Fruit fly (Drosophila melanogaster): ENCODE data around the gene Kdm3.
A peak's percentile ranks its signal among the peaks of the same experiment; 100 is the strongest.

Gene Kdm3

DNA sequence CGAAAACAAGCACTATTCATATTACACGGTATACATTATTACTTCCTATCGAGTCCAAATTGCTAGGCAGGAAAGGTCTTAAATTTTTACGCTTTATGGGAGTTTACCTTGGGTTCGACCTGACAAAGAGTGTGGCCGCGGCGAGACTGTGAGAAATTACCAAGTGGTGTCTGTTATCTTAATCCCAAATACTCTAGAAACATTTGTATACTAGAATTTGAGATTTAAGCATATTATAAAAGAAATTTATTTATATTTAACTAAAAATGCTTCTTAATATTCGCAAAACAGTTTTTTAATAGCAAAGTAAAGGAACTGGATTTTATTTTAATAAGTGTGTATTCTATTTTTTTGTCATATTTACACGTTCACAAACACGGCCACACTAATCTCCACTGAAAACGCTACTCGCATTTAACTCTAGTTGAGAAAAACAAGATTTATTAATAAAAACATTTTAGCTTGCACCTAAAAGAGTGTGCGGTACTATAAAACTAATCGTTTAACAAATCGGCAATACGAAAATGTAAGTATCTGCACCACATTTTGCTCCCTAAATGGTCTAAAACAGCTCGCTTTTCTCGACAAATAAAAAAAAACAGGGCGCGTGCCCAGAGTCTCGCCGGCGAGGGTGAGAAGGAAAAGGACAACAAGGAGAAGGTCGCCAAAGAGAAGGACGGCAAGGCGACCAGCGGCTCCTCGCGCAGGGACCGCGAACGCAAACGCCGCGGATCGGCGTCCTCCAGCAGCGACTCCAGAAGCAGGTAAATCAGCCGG, 36.0 kb downstream of the Kdm3 start, which contains the start of the genes mura and RnpS1:
Gene mura, minus strand, starts transcription at position 148 of the 777 bp plus-strand sequence.
Gene RnpS1, plus strand, starts transcription at position 376 of the 777 bp plus-strand sequence.
- TF ChIP-seq h (optimal IDR thresholded peaks at IDR 0.05) (no peak), psq (optimal IDR thresholded peaks at IDR 0.05) (no peak), ttk (optimal IDR thresholded peaks at IDR 0.05) (no peak), Sin3A (optimal IDR thresholded peaks at IDR 0.05) (no peak), Myc (optimal IDR thresholded peaks at IDR 0.05) (no peak), insv (optimal IDR thresholded peaks at IDR 0.05) (no peak)

DNA sequence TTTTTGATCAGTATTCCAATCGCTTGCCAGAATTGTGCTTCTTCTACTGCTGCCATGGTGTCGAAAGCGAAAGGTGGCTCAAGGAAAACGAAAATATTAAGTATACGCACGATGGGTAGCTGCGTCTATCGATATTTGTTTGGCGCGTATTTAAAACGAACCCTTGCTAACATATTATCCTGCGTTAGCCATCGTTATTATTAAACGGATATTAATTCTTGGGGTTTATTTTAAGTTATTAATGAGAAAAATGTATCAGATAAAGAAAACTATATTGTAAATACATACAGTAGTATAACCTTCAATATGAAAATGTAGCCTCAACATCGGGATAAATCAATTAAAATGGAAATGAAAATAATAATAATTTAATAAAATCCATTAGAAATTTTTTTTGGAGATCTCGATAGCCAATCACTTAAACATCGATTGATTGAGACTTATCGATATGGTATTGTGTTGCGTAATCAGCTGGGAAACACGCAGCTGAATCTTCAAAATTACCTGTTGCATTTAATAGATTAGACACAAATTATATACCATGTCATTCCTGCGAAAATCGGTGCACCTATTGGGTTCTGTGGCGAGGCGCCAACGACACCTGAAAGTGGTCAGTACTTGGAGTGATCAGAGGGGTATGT, 39.6 kb downstream of the Kdm3 start, which contains the start of the genes CG9386 and BckdhA:
Gene CG9386, minus strand, starts transcription at position 75 of the 641 bp plus-strand sequence.
Gene BckdhA, plus strand, starts transcription at position 452 of the 641 bp plus-strand sequence.
- no peak for TF ChIP-seq insv (optimal IDR thresholded peaks at IDR 0.05)
- TF ChIP-seq Sin3A (optimal IDR thresholded peaks at IDR 0.05): no peak
- TF ChIP-seq h (optimal IDR thresholded peaks at IDR 0.05): no peak
- no peak for TF ChIP-seq psq (optimal IDR thresholded peaks at IDR 0.05)
- no peak for TF ChIP-seq Myc (optimal IDR thresholded peaks at IDR 0.05)

DNA sequence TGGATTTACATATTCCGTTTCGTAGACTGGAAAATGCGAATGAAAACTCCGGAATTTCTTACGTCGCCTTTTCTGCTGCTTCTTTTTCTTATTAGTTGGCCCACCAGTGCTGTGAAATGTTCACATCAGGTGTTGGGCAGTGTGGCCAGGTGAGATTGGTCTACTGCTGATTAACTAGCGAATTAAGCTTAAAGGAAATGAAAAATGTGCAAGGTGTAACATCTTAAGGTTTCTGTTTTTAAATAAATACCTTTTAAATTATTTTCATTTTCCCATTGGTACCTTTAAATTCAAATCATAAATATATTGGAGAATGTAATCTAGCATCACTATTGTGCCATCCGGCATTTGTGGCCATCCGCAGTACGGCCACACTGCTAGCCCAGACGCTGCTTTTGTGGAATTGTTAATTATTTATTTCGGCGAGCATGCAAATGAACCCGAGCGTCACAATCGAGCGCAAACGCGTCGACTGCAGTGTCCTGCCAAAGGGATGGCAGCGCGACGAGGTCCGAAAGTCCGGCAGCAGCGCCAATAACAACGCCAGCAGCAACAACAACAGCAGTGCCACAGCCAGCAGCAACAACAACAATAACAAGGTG, 43.7 kb downstream of the Kdm3 start, which contains the start of the genes AP-1mu and MBD-like:
Gene AP-1mu, minus strand, starts transcription at position 113 of the 602 bp plus-strand sequence.
Gene MBD-like, plus strand, starts transcription at position 348 of the 602 bp plus-strand sequence.
- TF ChIP-seq ttk (optimal IDR thresholded peaks at IDR 0.05) (no peak), insv (optimal IDR thresholded peaks at IDR 0.05) (no peak)

DNA sequence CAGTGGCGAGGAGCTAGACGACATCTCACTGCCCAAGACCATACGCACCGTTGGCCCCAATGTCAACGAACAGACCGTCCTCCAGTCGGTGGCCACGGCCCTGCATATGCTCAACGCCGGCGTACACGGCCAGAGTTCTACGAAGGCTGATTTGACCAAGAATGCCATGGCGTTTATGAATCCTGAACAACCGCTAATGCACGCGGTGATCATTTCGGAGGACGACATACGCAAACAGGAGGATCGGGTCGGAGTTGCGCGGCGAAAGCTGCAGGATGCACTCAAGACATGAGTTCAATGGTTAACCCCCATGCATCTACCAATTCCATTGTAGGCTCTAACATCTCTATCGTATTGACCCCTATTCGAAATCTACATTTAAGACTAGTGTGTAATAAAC, 45.3 kb downstream of the Kdm3 start:
- no peak for TF ChIP-seq psq (optimal IDR thresholded peaks at IDR 0.05)
- no peak for TF ChIP-seq h (optimal IDR thresholded peaks at IDR 0.05)
- TF ChIP-seq ttk (optimal IDR thresholded peaks at IDR 0.05): no peak
- TF ChIP-seq Myc (optimal IDR thresholded peaks at IDR 0.05): no peak
- TF ChIP-seq Sin3A (optimal IDR thresholded peaks at IDR 0.05): no peak
- no peak for TF ChIP-seq insv (optimal IDR thresholded peaks at IDR 0.05)

DNA sequence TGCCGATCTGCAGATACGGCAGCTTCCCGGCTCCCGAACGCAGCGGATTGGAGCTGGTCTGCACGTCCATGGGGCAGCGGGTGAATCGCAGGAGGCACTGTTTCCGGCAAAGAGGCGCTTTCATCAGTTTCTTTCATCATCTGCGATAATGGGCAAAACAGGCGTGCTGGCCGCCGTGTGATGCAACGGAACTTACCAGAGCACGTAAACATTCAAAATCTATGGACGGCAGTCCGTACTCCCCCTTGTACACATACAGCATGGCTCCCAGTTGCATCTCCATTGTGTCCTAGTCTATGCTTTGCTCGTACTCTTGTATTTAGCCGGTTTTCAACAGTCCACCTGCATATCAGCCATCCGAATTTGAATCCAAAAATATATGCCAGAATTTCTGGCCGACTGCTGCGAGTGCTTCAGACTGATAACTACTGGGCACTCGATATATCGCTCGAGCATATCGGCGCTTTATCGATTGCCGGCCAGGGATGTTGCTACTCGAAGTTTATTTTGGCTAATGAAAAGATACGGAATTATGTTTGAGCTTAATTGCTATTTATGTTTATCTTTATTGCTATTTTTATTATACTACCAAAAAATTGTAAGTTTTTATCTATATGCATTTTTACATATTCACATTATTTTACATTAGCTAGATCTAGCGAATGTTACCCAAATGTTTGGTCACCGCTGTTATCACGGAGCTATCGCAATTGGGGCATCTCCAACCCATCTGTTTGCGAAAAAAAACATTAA, 47.6 kb downstream of the Kdm3 start, which contains the start of the genes CG9393 and Vps45:
Gene CG9393, minus strand, starts transcription at position 434 of the 753 bp plus-strand sequence.
Gene Vps45, plus strand, starts transcription at position 685 of the 753 bp plus-strand sequence.
- TF ChIP-seq Sin3A (optimal IDR thresholded peaks at IDR 0.05): peak; percentile 6
- no peak for TF ChIP-seq psq (optimal IDR thresholded peaks at IDR 0.05)

DNA sequence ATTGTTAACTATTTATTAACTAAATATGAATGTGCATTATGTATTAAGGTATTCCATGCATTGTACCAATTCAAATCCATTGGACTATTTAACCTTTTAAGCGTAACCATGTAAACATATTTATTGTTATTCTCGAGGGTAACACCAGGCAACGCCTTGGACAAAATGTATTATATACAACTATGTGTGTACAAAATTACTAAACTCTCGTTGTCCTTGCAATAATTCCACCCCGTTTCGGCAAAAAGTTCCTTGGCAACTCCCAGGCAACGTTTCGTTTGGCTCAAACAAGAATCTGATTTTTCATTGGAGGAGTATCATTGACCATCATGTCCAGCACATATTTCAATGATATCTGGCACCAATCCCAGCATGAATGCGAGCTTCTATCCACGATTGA, 50.1 kb downstream of the Kdm3 start, which contains the start of gene CG16789:
Gene CG16789, plus strand, starts transcription at position 301 of the 400 bp plus-strand sequence.
- TF ChIP-seq psq (optimal IDR thresholded peaks at IDR 0.05) (no peak), Myc (optimal IDR thresholded peaks at IDR 0.05) (no peak), h (optimal IDR thresholded peaks at IDR 0.05) (no peak), ttk (optimal IDR thresholded peaks at IDR 0.05) (no peak), Sin3A (optimal IDR thresholded peaks at IDR 0.05) (no peak), insv (optimal IDR thresholded peaks at IDR 0.05) (no peak)

DNA sequence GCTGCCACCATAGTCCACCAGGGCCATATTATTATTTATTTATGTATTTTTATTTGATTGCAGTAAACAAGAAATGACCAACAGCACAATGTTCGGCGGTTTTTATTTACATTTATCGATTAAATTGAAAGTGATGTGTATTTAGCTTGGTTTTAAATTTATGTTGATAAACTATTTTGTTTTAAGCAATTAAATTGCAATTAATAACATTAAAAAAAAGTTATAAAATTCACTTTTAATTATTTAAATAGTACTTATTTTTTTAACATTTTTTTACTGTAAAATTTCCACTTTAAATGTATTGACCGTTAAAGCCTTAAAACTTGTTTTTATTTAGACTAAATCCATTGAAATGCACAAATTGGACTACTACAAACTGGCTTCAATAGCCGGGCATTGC, 54.3 kb downstream of the Kdm3 start, which contains the start of gene CG16790:
Gene CG16790, minus strand, starts transcription at position 101 of the 400 bp plus-strand sequence.
- TF ChIP-seq ttk (optimal IDR thresholded peaks at IDR 0.05) (no peak), Myc (optimal IDR thresholded peaks at IDR 0.05) (no peak), insv (optimal IDR thresholded peaks at IDR 0.05) (no peak), psq (optimal IDR thresholded peaks at IDR 0.05) (no peak), Sin3A (optimal IDR thresholded peaks at IDR 0.05) (no peak), h (optimal IDR thresholded peaks at IDR 0.05) (no peak)
